Worm (Caenorhabditis elegans): ENCODE results near the gene Y25C1A.7.
A peak's percentile ranks its signal among the peaks of the same experiment; 100 is the strongest.

The Y25C1A.7 gene

DNA sequence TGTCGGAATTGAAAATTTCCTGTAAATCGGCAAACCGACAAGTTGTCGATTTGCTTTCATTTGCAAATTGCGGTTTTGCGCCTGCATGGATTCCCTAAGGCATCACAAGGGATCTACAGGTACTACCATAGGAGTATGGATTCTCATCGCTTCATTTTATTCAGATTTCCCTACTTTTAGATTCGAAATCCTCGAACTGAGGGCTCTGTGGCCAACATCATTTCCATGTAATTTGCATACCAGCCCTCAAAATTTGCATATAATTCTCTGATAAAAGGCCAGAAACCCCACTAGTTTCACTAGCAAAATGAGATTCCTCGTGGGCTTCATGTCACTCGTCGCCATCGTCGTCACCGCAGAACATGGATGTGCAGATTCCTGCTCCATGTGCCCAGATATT, 41.5 kb upstream of the Y25C1A.7 start, which contains the start of gene Y25C1A.2:
Gene Y25C1A.2, plus strand, starts transcription at position 301 of the 400 bp plus-strand sequence.
- TF ChIP-seq sem-2 (GFP tag; optimal IDR thresholded peaks at IDR 0.05) = no peak
- TF ChIP-seq snpc-4 (tag; optimal IDR thresholded peaks at IDR 0.05) = no peak
- TF ChIP-seq lin-32 (GFP tag; optimal IDR thresholded peaks at IDR 0.05) = no peak

DNA sequence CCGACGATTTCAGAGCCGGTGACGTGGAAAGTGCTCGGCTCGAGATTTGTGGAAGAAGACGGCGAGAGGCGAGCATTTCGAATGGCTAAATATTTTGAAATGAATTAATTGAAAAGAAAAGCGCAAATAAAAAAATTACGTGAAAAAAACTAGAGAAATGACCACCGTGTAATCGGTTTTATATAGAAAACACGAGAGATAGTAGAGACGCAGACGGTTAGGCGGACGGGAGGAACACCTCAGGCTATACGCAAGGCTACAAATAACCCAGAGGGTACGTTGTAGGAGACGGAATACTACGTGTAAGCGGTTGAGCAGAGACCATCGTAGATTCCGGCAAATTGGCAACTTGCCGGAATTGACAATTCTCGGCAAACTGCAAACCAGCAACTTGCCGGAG, 40.3 kb upstream of the Y25C1A.7 start, which contains the start of gene Y25C1A.13:
Gene Y25C1A.13, minus strand, starts transcription at position 101 of the 400 bp plus-strand sequence.
- TF ChIP-seq lin-32 (GFP tag; optimal IDR thresholded peaks at IDR 0.05) (no peak), drap-1 (GFP tag; optimal IDR thresholded peaks at IDR 0.05) (no peak), ceh-43 (GFP tag; optimal IDR thresholded peaks at IDR 0.05) (no peak), unc-39 (tag; optimal IDR thresholded peaks at IDR 0.05) (no peak), zip-8 (tag; optimal IDR thresholded peaks at IDR 0.05) (no peak)

DNA sequence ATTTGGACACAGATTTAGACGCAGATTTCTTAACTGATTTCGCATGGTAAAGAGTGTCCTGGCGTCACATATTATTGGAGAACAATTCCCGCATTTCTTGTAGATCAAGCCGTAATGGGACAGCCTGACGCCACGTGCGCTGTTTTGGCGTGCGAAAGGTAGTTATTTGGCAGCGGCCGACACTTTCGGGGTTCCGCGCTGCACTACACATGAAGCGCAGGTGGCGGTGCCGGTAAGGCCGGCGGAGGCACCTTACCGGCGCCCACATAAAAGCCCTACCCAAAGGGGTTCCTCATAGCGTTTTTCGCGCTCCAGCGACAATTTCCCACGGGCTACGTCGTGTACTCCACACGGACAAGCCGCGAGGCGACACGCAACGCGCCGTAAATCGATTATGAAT, 39.2 kb upstream of the Y25C1A.7 start:
- no peak for TF ChIP-seq unc-39 (tag; optimal IDR thresholded peaks at IDR 0.05)

DNA sequence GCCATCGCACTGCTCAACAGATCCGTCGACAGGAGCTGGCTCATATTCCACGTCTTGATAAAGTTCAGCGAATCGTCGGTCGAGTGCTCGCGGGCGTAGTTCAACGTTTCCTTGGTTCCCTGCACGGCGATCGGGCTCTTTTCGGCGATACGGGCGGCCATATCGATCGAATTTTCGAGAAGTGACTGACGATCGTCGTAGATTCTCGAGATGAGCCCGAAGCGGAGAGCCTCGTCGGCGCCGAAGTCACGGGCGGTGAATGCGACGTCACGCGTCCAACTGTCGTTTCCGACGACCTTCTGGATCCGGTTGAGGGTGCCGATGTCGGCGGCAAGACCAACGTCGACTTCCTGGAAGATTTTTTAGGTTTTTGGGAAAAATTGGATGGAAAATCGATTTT, 38.7 kb upstream of the Y25C1A.7 start:
- TF ChIP-seq flh-1 (GFP tag; optimal IDR thresholded peaks at IDR 0.05) (no peak), zip-8 (tag; optimal IDR thresholded peaks at IDR 0.05) (no peak), tbx-8 (GFP tag; optimal IDR thresholded peaks at IDR 0.05) (no peak), sptf-1 (tag; optimal IDR thresholded peaks at IDR 0.05) (no peak), lsy-2 (tag; optimal IDR thresholded peaks at IDR 0.05) (no peak), lin-13 (tag; optimal IDR thresholded peaks at IDR 0.05) (no peak), mab-5 (tag; optimal IDR thresholded peaks at IDR 0.05) (no peak), ceh-83 (GFP tag; optimal IDR thresholded peaks at IDR 0.05) (no peak), lin-32 (GFP tag; optimal IDR thresholded peaks at IDR 0.05) (no peak), drap-1 (GFP tag; optimal IDR thresholded peaks at IDR 0.05) (no peak), pha-4 (tag; optimal IDR thresholded peaks at IDR 0.05) (no peak), M03D4.4 (tag; optimal IDR thresholded peaks at IDR 0.05) (no peak), hlh-1 (tag; optimal IDR thresholded peaks at IDR 0.05) (no peak), ham-2 (GFP tag; optimal IDR thresholded peaks at IDR 0.05) (no peak), mls-2 (tag; optimal IDR thresholded peaks at IDR 0.05) (no peak)

DNA sequence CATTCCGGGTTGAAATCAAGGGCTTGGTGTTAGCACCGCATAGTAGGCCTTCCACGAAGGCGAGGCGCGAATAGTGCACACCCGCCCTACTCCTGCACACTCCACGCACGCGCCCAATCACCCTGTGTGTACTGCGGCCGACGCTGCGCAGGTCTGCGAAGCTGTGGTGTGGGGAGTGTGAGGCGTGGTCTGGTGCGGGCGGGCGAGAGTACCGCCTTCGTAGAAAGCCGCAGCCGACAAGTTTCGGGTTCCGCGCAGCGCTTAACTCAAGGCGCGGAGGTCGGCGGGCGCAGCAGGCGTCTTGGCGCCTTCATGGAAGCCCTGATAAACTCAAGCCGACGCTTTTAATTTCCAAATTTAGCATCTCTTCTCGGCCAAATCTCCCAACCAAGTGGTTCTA, 37.2 kb upstream of the Y25C1A.7 start:
- TF ChIP-seq ceh-83 (GFP tag; optimal IDR thresholded peaks at IDR 0.05) (peak; percentile 43), ceh-43 (GFP tag; optimal IDR thresholded peaks at IDR 0.05) (no peak)

DNA sequence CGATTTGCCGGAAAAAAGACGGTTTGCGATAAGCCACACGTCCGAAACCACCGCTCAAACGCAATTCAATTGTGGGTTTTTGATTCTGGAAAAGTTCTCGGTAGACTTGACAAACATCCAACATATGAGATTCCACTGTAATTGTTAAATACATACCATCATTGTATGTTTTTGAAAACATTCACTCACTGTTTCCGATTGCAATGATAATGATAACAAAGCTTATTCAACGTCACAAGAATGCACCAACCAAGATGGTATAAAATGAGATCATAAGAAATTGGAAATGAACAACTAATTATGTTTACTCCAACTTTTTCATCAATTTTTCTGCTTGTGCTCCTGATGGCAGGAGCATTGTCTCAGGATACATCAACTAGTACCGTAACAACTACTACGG, 34.9 kb upstream of the Y25C1A.7 start, which contains the start of gene clec-122:
Gene clec-122, plus strand, starts transcription at position 301 of the 400 bp plus-strand sequence.
- TF ChIP-seq mls-2 (tag; optimal IDR thresholded peaks at IDR 0.05) (no peak), mab-5 (tag; optimal IDR thresholded peaks at IDR 0.05) (no peak), unc-120 (tag; optimal IDR thresholded peaks at IDR 0.05; ENCODE audit: poor library complexity, severe bottlenecking) (no peak), nhr-237 (tag; optimal IDR thresholded peaks at IDR 0.05) (no peak), tbx-8 (GFP tag; optimal IDR thresholded peaks at IDR 0.05) (no peak), ces-1 (GFP tag; optimal IDR thresholded peaks at IDR 0.05) (no peak), blmp-1 (tag; optimal IDR thresholded peaks at IDR 0.05) (no peak), nhr-28 (tag; optimal IDR thresholded peaks at IDR 0.05) (no peak), lin-13 (tag; optimal IDR thresholded peaks at IDR 0.05) (no peak), bed-3 (GFP tag; optimal IDR thresholded peaks at IDR 0.05) (no peak), mep-1 (tag; optimal IDR thresholded peaks at IDR 0.05) (no peak), nhr-76 (tag; optimal IDR thresholded peaks at IDR 0.05) (no peak), zip-8 (tag; optimal IDR thresholded peaks at IDR 0.05) (no peak), M03D4.4 (tag; optimal IDR thresholded peaks at IDR 0.05) (no peak)

DNA sequence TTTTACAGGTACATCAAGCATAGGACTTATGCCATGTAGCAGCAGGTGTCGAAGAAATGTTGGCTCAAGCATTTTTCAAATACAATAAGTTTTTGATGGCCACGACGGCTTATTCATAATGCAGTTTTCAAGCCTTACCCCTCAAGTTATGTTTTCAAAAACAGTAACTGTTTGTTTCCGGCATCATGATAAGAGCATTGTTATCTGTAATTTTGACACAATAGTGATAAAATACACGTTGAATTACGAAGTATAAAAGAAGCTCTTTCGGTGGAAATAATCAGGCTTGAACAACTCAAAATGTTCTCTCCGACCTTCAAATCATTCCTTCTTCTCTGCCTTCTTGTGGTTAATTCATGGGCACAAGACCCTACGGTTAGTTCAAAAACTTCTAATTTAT, 31.2 kb upstream of the Y25C1A.7 start, which contains the start of gene clec-121:
Gene clec-121, plus strand, starts transcription at position 301 of the 400 bp plus-strand sequence.
- TF ChIP-seq nhr-237 (tag; optimal IDR thresholded peaks at IDR 0.05) = no peak
- TF ChIP-seq ceh-43 (GFP tag; optimal IDR thresholded peaks at IDR 0.05) = no peak
- no peak for TF ChIP-seq nhr-76 (tag; optimal IDR thresholded peaks at IDR 0.05)
- TF ChIP-seq lin-13 (tag; optimal IDR thresholded peaks at IDR 0.05) = no peak
- no peak for TF ChIP-seq snpc-4 (tag; optimal IDR thresholded peaks at IDR 0.05)
- no peak for TF ChIP-seq nhr-12 (tag; optimal IDR thresholded peaks at IDR 0.05)
- no peak for TF ChIP-seq unc-120 (tag; optimal IDR thresholded peaks at IDR 0.05; ENCODE audit: poor library complexity, severe bottlenecking)
- no peak for TF ChIP-seq ztf-11 (tag; optimal IDR thresholded peaks at IDR 0.05)
- no peak for TF ChIP-seq zip-8 (tag; optimal IDR thresholded peaks at IDR 0.05)
- TF ChIP-seq ceh-83 (GFP tag; optimal IDR thresholded peaks at IDR 0.05) = no peak
- TF ChIP-seq ceh-39 (tag; optimal IDR thresholded peaks at IDR 0.05) = no peak
- no peak for TF ChIP-seq nhr-28 (tag; optimal IDR thresholded peaks at IDR 0.05)
- no peak for TF ChIP-seq mep-1 (tag; optimal IDR thresholded peaks at IDR 0.05)
- TF ChIP-seq pha-4 (tag; optimal IDR thresholded peaks at IDR 0.05) = no peak
- TF ChIP-seq flh-1 (GFP tag; optimal IDR thresholded peaks at IDR 0.05) = no peak
- no peak for TF ChIP-seq M03D4.4 (tag; optimal IDR thresholded peaks at IDR 0.05)
- no peak for TF ChIP-seq mab-5 (tag; optimal IDR thresholded peaks at IDR 0.05)
- no peak for TF ChIP-seq unc-39 (tag; optimal IDR thresholded peaks at IDR 0.05)
- no peak for TF ChIP-seq lsy-2 (tag; optimal IDR thresholded peaks at IDR 0.05)

Data from whole organism, mixed stage, embryonic.